Fruit fly (Drosophila melanogaster): ENCODE measurements around the gene CG11889.
A peak's percentile ranks its signal among the peaks of the same experiment; 100 is the strongest.

The CG11889 gene

dm6 chr3R:25281165-25281564 is 11.2 kb downstream of the CG11889 start, which contains the start of gene CG11892 (continued):
- TF ChIP-seq wor (GFP tag; IDR thresholded peaks at IDR 0.05) (no peak), CG2889 (GFP tag; IDR thresholded peaks at IDR 0.05) (no peak), Sox100B (GFP tag; optimal IDR thresholded peaks at IDR 0.05) (peak; percentile 17), CG6689 (GFP tag; IDR thresholded peaks at IDR 0.05) (no peak), CG13624 (GFP tag; optimal IDR thresholded peaks at IDR 0.05) (no peak), unc-4 (GFP tag; IDR thresholded peaks at IDR 0.05; ENCODE audit: partially characterized antibody) (no peak), zen (tag; optimal IDR thresholded peaks at IDR 0.05) (no peak), onecut (GFP tag; IDR thresholded peaks at IDR 0.05) (no peak; the same call in 1 of the 2 replicates), CG10979 (tag; optimal IDR thresholded peaks at IDR 0.05) (no peak), CG7786 (GFP tag; optimal IDR thresholded peaks at IDR 0.05) (no peak), Ets65A (GFP tag) (peak; percentile 88), eve (GFP tag; optimal IDR thresholded peaks at IDR 0.05) (no peak), TFAM (GFP tag; optimal IDR thresholded peaks at IDR 0.05) (no peak), NFAT (GFP tag; IDR thresholded peaks at IDR 0.05) (no peak), da (GFP tag; optimal IDR thresholded peaks at IDR 0.05) (no peak), CG4328 (GFP tag; optimal IDR thresholded peaks at IDR 0.05) (peak; percentile 4), CG11247 (GFP tag; IDR thresholded peaks at IDR 0.05) (no peak), CG10431 (GFP tag; optimal IDR thresholded peaks at IDR 0.05) (no peak), tap (tag; optimal IDR thresholded peaks at IDR 0.05) (peak; percentile 52), CG6791 (GFP tag; IDR thresholded peaks at IDR 0.05; ENCODE audit: partially characterized antibody) (no peak), btn (GFP tag; optimal IDR thresholded peaks at IDR 0.05) (no peak), CrebB (tag; optimal IDR thresholded peaks at IDR 0.05) (peak; percentile 66), CG31441 (GFP tag; IDR thresholded peaks at IDR 0.05) (no peak), Med (GFP tag) (no peak), CG8281 (tag; optimal IDR thresholded peaks at IDR 0.05) (peak; percentile 19), dm (GFP tag; optimal IDR thresholded peaks at IDR 0.05) (no peak), CG17568 (GFP tag; optimal IDR thresholded peaks at IDR 0.05) (peak; percentile 49), ATbp (GFP tag; optimal IDR thresholded peaks at IDR 0.05) (peak; percentile 82), unpg (GFP tag; optimal IDR thresholded peaks at IDR 0.05) (peak; percentile 51), ssp (GFP tag; IDR thresholded peaks at IDR 0.05) (no peak), sug (tag; optimal IDR thresholded peaks at IDR 0.05) (peak; percentile 48), hb (GFP tag; IDR thresholded peaks at IDR 0.05; ENCODE audit: partially characterized antibody) (no peak), CG9876 (GFP tag; optimal IDR thresholded peaks at IDR 0.05) (no peak), CG3281 (GFP tag; optimal IDR thresholded peaks at IDR 0.05) (peak; percentile 66), en (GFP tag; optimal IDR thresholded peaks at IDR 0.05) (no peak), Xbp1 (GFP tag; optimal IDR thresholded peaks at IDR 0.05) (no peak), Dfd (GFP tag; optimal IDR thresholded peaks at IDR 0.05) (no peak), Dek (tag; optimal IDR thresholded peaks at IDR 0.05) (no peak), BtbVII (GFP tag; optimal IDR thresholded peaks at IDR 0.05) (peak; percentile 52), CG14965 (GFP tag; optimal IDR thresholded peaks at IDR 0.05; ENCODE audit: borderline replicate concordance) (no peak), B-H2 (GFP tag; optimal IDR thresholded peaks at IDR 0.05) (peak; percentile 19), maf-S (GFP tag; optimal IDR thresholded peaks at IDR 0.05) (no peak), CkIIα-i1 (GFP tag; IDR thresholded peaks at IDR 0.05) (no peak), Dbx (GFP tag; IDR thresholded peaks at IDR 0.05) (no peak), Rfx (GFP tag; IDR thresholded peaks at IDR 0.05) (0 out of 2 replicates have a peak, but pooled peaks have one; percentile 15), Blimp-1 (GFP tag; optimal IDR thresholded peaks at IDR 0.05) (no peak), Six4 (GFP tag; optimal IDR thresholded peaks at IDR 0.05) (no peak), PHDP (tag; optimal IDR thresholded peaks at IDR 0.05) (peak; percentile 58), cg (GFP tag; optimal IDR thresholded peaks at IDR 0.05) (no peak), wdn (GFP tag; IDR thresholded peaks at IDR 0.05) (no peak), CG13296 (GFP tag; optimal IDR thresholded peaks at IDR 0.05) (peak; percentile 76), Eip74EF (GFP tag; optimal IDR thresholded peaks at IDR 0.05) (no peak)
